Worm (Caenorhabditis elegans) whole organism, L4 larva: Measurements from ENCODE around the gene Y39A1C.1.
A peak's percentile ranks its signal among the peaks of the same experiment; 100 is the strongest.

Experiments used
- Y75B8A.6 ChIP-seq: fragments of 200-800 bp; sonication (Bioruptor generic); IDR thresholded peaks from 2 replicates; pipeline ENCODE4 v1.3.6; 2022; ENCODE audit warnings: missing genetic modification reagents, missing genetic modification characterization, missing compliant biosample characterization
- snpc-1.2 ChIP-seq: fragments of 200-800 bp; sonication (Bioruptor generic); IDR thresholded peaks from 2 replicates; pipeline ENCODE4 v1.3.6; 2022; ENCODE audit warnings: missing genetic modification reagents, missing genetic modification characterization, missing compliant biosample characterization

ce11 chrIII:10819778-10820177 is 35.5 kb upstream of the Y39A1C.1 start:
- TF ChIP-seq Y75B8A.6 (peak; percentile 32; the same call in 1 of the 2 replicates), snpc-1.2 (GFP tag; lab: Robert Waterston, UW) (no peak)
